Worm (Caenorhabditis elegans) whole organism, L4 larva: ENCODE measurements around the gene F17A2.16.

ENCODE experiments used
- R02D3.7 ChIP-seq: fragments of 150-350 bp; sonication (generic microtip); optimal IDR thresholded peaks from 3 replicates; lab custom pipeline; 2014; ENCODE audit warnings: missing biosample characterization, missing genetic modification characterization
- Y105C5A.15 ChIP-seq: fragments of 200-800 bp; sonication (Bioruptor generic); IDR thresholded peaks from 2 replicates; pipeline ENCODE4 v1.3.6; 2022; ENCODE audit warnings: missing genetic modification characterization, missing compliant biosample characterization
- aly-2 ChIP-seq: sonication (generic microtip); optimal IDR thresholded peaks from 2 replicates; lab custom pipeline; 2018; ENCODE audit warnings: missing biosample characterization, missing genetic modification characterization
- ama-1 ChIP-seq: fragments of 150-350 bp; optimal IDR thresholded peaks from 2 replicates; lab custom pipeline; 2014; ENCODE audit warnings: inconsistent platforms, mixed read lengths
- lin-39 ChIP-seq: fragments of 150-350 bp; optimal IDR thresholded peaks from 2 replicates; lab custom pipeline; 2014; ENCODE audit warnings: missing biosample characterization, missing genetic modification reagents, missing genetic modification characterization
- nhr-77 ChIP-seq: fragments of 150-350 bp; optimal IDR thresholded peaks from 2 replicates; lab custom pipeline; 2014; ENCODE audit warnings: missing biosample characterization, missing genetic modification characterization
- saeg-2 ChIP-seq: fragments of 200-800 bp; sonication (Bioruptor generic); IDR thresholded peaks from 2 replicates; pipeline ENCODE4 v1.3.6; 2022; ENCODE audit warnings: missing genetic modification reagents, missing genetic modification characterization, missing compliant biosample characterization
- skn-1 ChIP-seq: fragments of 150-350 bp; optimal IDR thresholded peaks from 2 replicates; lab custom pipeline; 2014; ENCODE audit warnings: missing biosample characterization, missing genetic modification characterization
- ztf-11 ChIP-seq: fragments of 150-350 bp; optimal IDR thresholded peaks from 2 replicates; lab custom pipeline; 2014; ENCODE audit warnings: missing biosample characterization, missing genetic modification characterization

- no peak for TF ChIP-seq lin-39 (tag; lab: Kevin White, UChicago)
- no peak for TF ChIP-seq skn-1
- TF ChIP-seq R02D3.7 (tag; lab: Kevin White, UChicago): no peak
- TF ChIP-seq saeg-2 (GFP tag; lab: Robert Waterston, UW): no peak
- no peak for TF ChIP-seq Y105C5A.15 (GFP tag; lab: Robert Waterston, UW)
- no peak for TF ChIP-seq nhr-77 (tag; lab: Kevin White, UChicago)
- TF ChIP-seq ama-1 (lab: Kevin White, UChicago): no peak
- TF ChIP-seq aly-2 (tag; lab: Kevin White, UChicago): no peak
- TF ChIP-seq ztf-11 (tag; lab: Kevin White, UChicago): no peak
Observed at ce11 chrX:12352872-12353271, 44.6 kb downstream of the F17A2.16 start, which contains the start of gene F42F12.4.
